Fruit fly (Drosophila melanogaster) whole organism, wandering third instar larva: ENCODE results near the gene PolA1.
A peak's percentile ranks its signal among the peaks of the same experiment; 100 is the strongest.

Experiments used
- CG32264 ChIP-seq: fragments of 200-800 bp; sonication (Bioruptor generic); optimal IDR thresholded peaks from 2 replicates; lab custom pipeline; 2016; ENCODE audit warnings: missing biosample characterization, missing genetic modification characterization
- ey ChIP-seq: fragments of 200-800 bp; sonication (Bioruptor generic); optimal IDR thresholded peaks from 2 replicates; lab custom pipeline; 2016; ENCODE audit warnings: missing biosample characterization, missing genetic modification characterization
- fru ChIP-seq: fragments of 200-800 bp; sonication (Bioruptor generic); optimal IDR thresholded peaks from 3 replicates; lab custom pipeline; 2016; ENCODE audit warnings: missing biosample characterization, mild to moderate bottlenecking, missing genetic modification characterization
- h ChIP-seq: fragments of 200-800 bp; sonication (Bioruptor generic); optimal IDR thresholded peaks from 3 replicates; lab custom pipeline; 2016; ENCODE audit warnings: missing biosample characterization, mild to moderate bottlenecking, missing genetic modification characterization

DNA sequence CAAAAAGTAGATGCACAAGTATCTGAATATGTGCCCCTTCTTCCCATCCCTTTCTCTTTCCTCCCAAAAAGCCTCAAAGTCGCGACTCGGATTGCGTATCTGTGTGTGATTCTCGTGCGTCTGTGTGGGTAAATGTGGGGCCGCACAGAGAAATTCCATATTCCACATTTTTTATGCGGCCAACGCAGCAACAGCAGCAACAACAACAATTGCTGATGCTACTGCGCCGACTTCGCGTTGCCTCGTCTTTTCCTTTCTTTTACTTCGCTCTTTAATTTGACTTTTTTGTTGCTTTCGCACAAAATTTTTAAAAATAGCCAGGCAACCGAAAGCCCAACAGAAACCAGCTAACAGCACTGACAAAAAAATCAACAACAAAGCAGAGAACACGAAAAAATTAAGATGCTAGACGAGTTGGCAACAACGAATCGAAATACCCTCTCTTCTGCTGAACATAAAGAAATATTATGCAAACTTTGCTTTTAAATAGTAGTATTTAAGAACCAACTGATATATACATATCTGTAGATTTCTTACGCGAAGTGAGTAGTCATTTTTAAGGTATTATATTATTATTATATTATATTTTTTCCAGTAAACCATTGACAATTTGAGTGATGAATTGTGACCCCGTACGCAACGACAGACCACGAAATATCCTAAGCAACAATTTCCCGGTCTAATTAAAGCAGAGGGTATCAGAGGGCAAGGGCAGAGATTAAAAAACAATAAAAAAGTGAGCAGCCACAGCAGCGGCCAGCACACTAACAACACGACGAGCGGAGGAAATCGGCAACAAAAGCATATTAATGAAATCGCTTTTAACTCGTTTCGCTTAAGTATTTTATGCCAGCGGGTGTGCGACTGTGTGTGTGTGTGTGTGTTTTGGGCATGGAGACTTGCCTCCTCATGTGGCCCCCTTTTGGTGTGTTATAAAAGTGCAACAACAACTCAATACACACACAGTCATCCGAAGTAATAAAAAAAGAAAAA, 14.8 kb downstream of the PolA1 start:
- no peak for TF ChIP-seq CG32264 (GFP tag; lab: Kevin White, UChicago)
- TF ChIP-seq ey (GFP tag; lab: Kevin White, UChicago): peak; percentile 58
- peak; percentile 57 for TF ChIP-seq fru (GFP tag; lab: Kevin White, UChicago)
- peak; percentile 71 for TF ChIP-seq h (GFP tag; lab: Kevin White, UChicago)
